Worm (Caenorhabditis elegans): ENCODE measurements around the gene otpl-2.

- TF ChIP-seq ceh-13 (GFP tag; optimal IDR thresholded peaks at IDR 0.05) = no peak
- TF ChIP-seq hnd-1 (tag; optimal IDR thresholded peaks at IDR 0.05) = no peak
- no peak for TF ChIP-seq scrt-1 (GFP tag; IDR thresholded peaks at IDR 0.05)
- TF ChIP-seq pes-1 (GFP tag; IDR thresholded peaks at IDR 0.05) = no peak
- no peak for TF ChIP-seq hmbx-1 (tag; optimal IDR thresholded peaks at IDR 0.05)
- TF ChIP-seq ama-1 (optimal IDR thresholded peaks at IDR 0.05) = no peak
- no peak for TF ChIP-seq ets-7 (tag; optimal IDR thresholded peaks at IDR 0.05)
- no peak for TF ChIP-seq flt-1 (GFP tag; IDR thresholded peaks at IDR 0.05)
- no peak for TF ChIP-seq ceh-36 (tag; optimal IDR thresholded peaks at IDR 0.05)
These were observed 35.0 kb upstream of the otpl-2 start for ce11 chrV:4038557-4038956.

Data from whole organism, early embryonic.